Worm (Caenorhabditis elegans) whole organism, late embryonic: ENCODE data around the gene K11G12.6.

Experiments used
- ahr-1 ChIP-seq: sonication (generic microtip); optimal IDR thresholded peaks from 2 replicates; lab custom pipeline; 2016; ENCODE audit warnings: missing genetic modification characterization, missing compliant biosample characterization
- hlh-8 ChIP-seq: sonication (generic microtip); optimal IDR thresholded peaks from 2 replicates; lab custom pipeline; 2016; ENCODE audit warnings: missing genotype, missing genetic modification characterization, missing compliant biosample characterization
- unc-86 ChIP-seq: sonication (generic microtip); optimal IDR thresholded peaks from 2 replicates; lab custom pipeline; 2016; ENCODE audit warnings: missing genetic modification characterization, missing compliant biosample characterization

ce11 chrX:6702249-6702648 is 27.2 kb downstream of the K11G12.6 start, which contains the start of gene acr-2:
- TF ChIP-seq ahr-1 (tag; lab: Kevin White, UChicago) (no peak), unc-86 (no peak), hlh-8 (tag; lab: Kevin White, UChicago) (no peak)
